Worm (Caenorhabditis elegans) whole organism, L3 larva: ENCODE measurements around the gene F53H2.1.

Source experiments
- R02D3.7 ChIP-seq: fragments of 150-350 bp; optimal IDR thresholded peaks from 2 replicates; lab custom pipeline; 2014; ENCODE audit warnings: missing biosample characterization, missing genetic modification characterization
- aly-2 ChIP-seq: fragments of 150-350 bp; optimal IDR thresholded peaks from 2 replicates; lab custom pipeline; 2014; ENCODE audit warnings: missing biosample characterization, missing genetic modification characterization
- ama-1 ChIP-seq: fragments of 150-350 bp; optimal IDR thresholded peaks from 2 replicates; lab custom pipeline; 2018
- ceh-16 ChIP-seq: sonication (generic microtip); optimal IDR thresholded peaks from 2 replicates; lab custom pipeline; 2017; ENCODE audit warnings: missing biosample characterization, missing genetic modification characterization
- ceh-82 ChIP-seq: fragments of 150-350 bp; optimal IDR thresholded peaks from 2 replicates; lab custom pipeline; 2014; ENCODE audit warnings: missing biosample characterization, missing genetic modification characterization
- daf-12 ChIP-seq: fragments of 150-350 bp; optimal IDR thresholded peaks from 2 replicates; lab custom pipeline; 2014; ENCODE audit warnings: missing biosample characterization, missing genetic modification reagents, missing genetic modification characterization
- egl-27 ChIP-seq: sonication (generic microtip); optimal IDR thresholded peaks from 4 replicates; lab custom pipeline; 2017; ENCODE audit warnings: missing biosample characterization, missing genetic modification reagents, missing genetic modification characterization
- egl-5 ChIP-seq: fragments of 150-350 bp; optimal IDR thresholded peaks from 2 replicates; lab custom pipeline; 2017; ENCODE audit warnings: missing biosample characterization, missing genetic modification reagents, missing genetic modification characterization, inconsistent platforms
- elt-1 ChIP-seq: fragments of 150-350 bp; optimal IDR thresholded peaks from 2 replicates; lab custom pipeline; 2014; ENCODE audit warnings: missing biosample characterization, missing genetic modification characterization
- eor-1 ChIP-seq, 2 experiments: fragments of 150-350 bp; optimal IDR thresholded peaks; 2 replicates each; lab custom pipeline; 2014 to 2018; ENCODE audit warnings: missing biosample characterization in 2 of 2, missing genetic modification characterization in 2 of 2
- fkh-10 ChIP-seq: sonication (generic microtip); optimal IDR thresholded peaks from 2 replicates; lab custom pipeline; 2017; ENCODE audit warnings: missing biosample characterization, missing genetic modification reagents, missing genetic modification characterization
- fos-1 ChIP-seq: fragments of 150-350 bp; optimal IDR thresholded peaks from 2 replicates; lab custom pipeline; 2014; ENCODE audit warnings: missing biosample characterization, missing genetic modification characterization
- hmg-11 ChIP-seq: sonication (generic microtip); optimal IDR thresholded peaks from 2 replicates; lab custom pipeline; 2016; ENCODE audit warnings: missing genetic modification characterization, missing compliant biosample characterization
- jun-1 ChIP-seq: fragments of 150-350 bp; optimal IDR thresholded peaks from 2 replicates; lab custom pipeline; 2014; ENCODE audit warnings: missing biosample characterization, missing genetic modification reagents, missing genetic modification characterization
- lin-15B ChIP-seq: fragments of 150-350 bp; optimal IDR thresholded peaks from 2 replicates; lab custom pipeline; 2014; ENCODE audit warnings: missing biosample characterization, missing genetic modification characterization
- lin-39 ChIP-seq: fragments of 150-350 bp; optimal IDR thresholded peaks from 2 replicates; lab custom pipeline; 2018; ENCODE audit warnings: missing biosample characterization, missing genetic modification reagents, missing genetic modification characterization
- lsy-12 ChIP-seq: sonication (generic microtip); optimal IDR thresholded peaks from 2 replicates; lab custom pipeline; 2016; ENCODE audit warnings: mild to moderate bottlenecking, missing genetic modification characterization, missing compliant biosample characterization
- nfya-1 ChIP-seq: sonication (generic microtip); optimal IDR thresholded peaks from 2 replicates; lab custom pipeline; 2017; ENCODE audit warnings: missing genetic modification characterization, mild to moderate bottlenecking, missing compliant biosample characterization, antibody characterized with exemption, moderate library complexity; ENCODE audit not compliant: insufficient read depth
- nhr-11 ChIP-seq: fragments of 150-350 bp; optimal IDR thresholded peaks from 2 replicates; lab custom pipeline; 2014; ENCODE audit warnings: missing biosample characterization, missing genetic modification characterization
- nhr-12 ChIP-seq: fragments of 150-350 bp; optimal IDR thresholded peaks from 2 replicates; lab custom pipeline; 2014; ENCODE audit warnings: missing biosample characterization, missing genetic modification characterization
- nhr-23 ChIP-seq: fragments of 150-350 bp; optimal IDR thresholded peaks from 2 replicates; lab custom pipeline; 2014; ENCODE audit warnings: missing biosample characterization, missing genetic modification reagents, missing genetic modification characterization
- nhr-25 ChIP-seq: sonication (generic microtip); optimal IDR thresholded peaks from 2 replicates; lab custom pipeline; 2017; ENCODE audit warnings: missing biosample characterization, missing genetic modification characterization
- nhr-28 ChIP-seq: fragments of 150-350 bp; optimal IDR thresholded peaks from 2 replicates; lab custom pipeline; 2014; ENCODE audit warnings: missing biosample characterization, missing genetic modification characterization
- nhr-43 ChIP-seq: sonication (generic microtip); optimal IDR thresholded peaks from 2 replicates; lab custom pipeline; 2016; ENCODE audit warnings: mild to moderate bottlenecking, missing genetic modification characterization, missing compliant biosample characterization; ENCODE audit not compliant: poor library complexity, severe bottlenecking
- nhr-77 ChIP-seq: fragments of 150-350 bp; optimal IDR thresholded peaks from 2 replicates; lab custom pipeline; 2014; ENCODE audit warnings: missing biosample characterization, missing genetic modification characterization
- pha-4 ChIP-seq: fragments of 150-350 bp; optimal IDR thresholded peaks from 2 replicates; lab custom pipeline; 2014; ENCODE audit warnings: missing biosample characterization, missing genetic modification reagents, missing genetic modification characterization
- pqm-1 ChIP-seq: fragments of 150-350 bp; optimal IDR thresholded peaks from 2 replicates; lab custom pipeline; 2017; ENCODE audit warnings: missing biosample characterization, missing genetic modification characterization, inconsistent platforms
- sea-2 ChIP-seq: fragments of 150-350 bp; sonication (generic microtip); optimal IDR thresholded peaks from 4 replicates; lab custom pipeline; 2014; ENCODE audit warnings: missing biosample characterization, missing genetic modification reagents, missing genetic modification characterization
- skn-1 ChIP-seq: fragments of 150-350 bp; optimal IDR thresholded peaks from 2 replicates; lab custom pipeline; 2014; ENCODE audit warnings: missing biosample characterization, missing genetic modification characterization
- snpc-4 ChIP-seq: fragments of 150-350 bp; optimal IDR thresholded peaks from 2 replicates; lab custom pipeline; 2014; ENCODE audit warnings: missing biosample characterization, missing genetic modification characterization
- unc-39 ChIP-seq: sonication (generic microtip); optimal IDR thresholded peaks from 4 replicates; lab custom pipeline; 2017; ENCODE audit warnings: missing biosample characterization, missing genetic modification characterization
- unc-62 ChIP-seq: fragments of 150-350 bp; sonication (generic microtip); optimal IDR thresholded peaks from 4 replicates; lab custom pipeline; 2014; ENCODE audit warnings: missing biosample characterization, missing genetic modification reagents, missing genetic modification characterization
- ztf-11 ChIP-seq: fragments of 150-350 bp; optimal IDR thresholded peaks from 2 replicates; lab custom pipeline; 2014; ENCODE audit warnings: missing biosample characterization, missing genetic modification characterization
- ztf-4 ChIP-seq: fragments of 150-350 bp; optimal IDR thresholded peaks from 2 replicates; lab custom pipeline; 2014; ENCODE audit warnings: missing biosample characterization, missing genetic modification characterization

The F53H2.1 gene

ce11 chrV:20383065-20383609 lies 4.4 kb upstream of the F53H2.1 start, which contains the start of gene K02E2.11:
TSS of gene K02E2.11 (plus strand) at chrV:20383315.
- TF ChIP-seq lin-39 (peak; percentile 5), unc-39 (tag; lab: Kevin White, UChicago) (no peak), skn-1 (tag; lab: Kevin White, UChicago) (peak; percentile 38), nfya-1 (tag; lab: Kevin White, UChicago) (peak; percentile 61), nhr-25 (peak; percentile 27), ztf-11 (tag; lab: Kevin White, UChicago) (no peak), nhr-23 (tag; lab: Kevin White, UChicago) (peak; percentile 10), egl-5 (tag; lab: Kevin White, UChicago) (peak; percentile 71), snpc-4 (peak; percentile 18), unc-62 (GFP tag; lab: Kevin White, UChicago) (no peak), pha-4 (peak; percentile 82), daf-12 (tag; lab: Kevin White, UChicago) (no peak), sea-2 (GFP tag; lab: Kevin White, UChicago) (no peak), hmg-11 (tag; lab: Kevin White, UChicago) (peak; percentile 88), lin-15B (tag; lab: Kevin White, UChicago) (peak; percentile 11)

ce11 chrV:20386942-20387341 lies 573 bp upstream of the F53H2.1 start, which contains the start of gene K02E2.7:
TSS of gene K02E2.7 (minus strand) at chrV:20387042.
- TF ChIP-seq snpc-4: no peak
- TF ChIP-seq skn-1 (tag; lab: Kevin White, UChicago): no peak
- TF ChIP-seq elt-1 (tag; lab: Kevin White, UChicago): no peak
- TF ChIP-seq nfya-1 (tag; lab: Kevin White, UChicago): no peak
- no peak for TF ChIP-seq hmg-11 (tag; lab: Kevin White, UChicago)
- no peak for TF ChIP-seq egl-27 (tag; lab: Kevin White, UChicago)
- no peak for TF ChIP-seq pha-4
- no peak for TF ChIP-seq R02D3.7
- TF ChIP-seq fos-1 (tag; lab: Kevin White, UChicago): no peak
- no peak for TF ChIP-seq aly-2
- no peak for TF ChIP-seq lsy-12 (tag; lab: Kevin White, UChicago)
- no peak for TF ChIP-seq lin-39
- TF ChIP-seq ama-1 (lab: Kevin White, UChicago): no peak

- TF ChIP-seq nhr-12 (tag; lab: Kevin White, UChicago) (no peak), snpc-4 (no peak), sea-2 (GFP tag; lab: Kevin White, UChicago) (no peak)
Observed at ce11 chrV:20393773-20394172, 6.3 kb downstream of the F53H2.1 start, which contains the start of gene cnc-7. TSS of gene cnc-7 (plus strand) at chrV:20394073.

- TF ChIP-seq hmg-11 (tag; lab: Kevin White, UChicago) (no peak), aly-2 (no peak), ztf-4 (tag; lab: Kevin White, UChicago) (no peak), snpc-4 (no peak), jun-1 (no peak)
Observed at ce11 chrV:20399532-20400068, 12.1 kb downstream of the F53H2.1 start.

- TF ChIP-seq nfya-1 (tag; lab: Kevin White, UChicago) (peak; percentile 19), hmg-11 (tag; lab: Kevin White, UChicago) (no peak), nhr-25 (no peak), egl-27 (tag; lab: Kevin White, UChicago) (no peak), ceh-82 (tag; lab: Kevin White, UChicago) (no peak), fkh-10 (GFP tag; lab: Kevin White, UChicago) (no peak), nhr-28 (tag; lab: Kevin White, UChicago) (no peak), pqm-1 (tag; lab: Kevin White, UChicago) (no peak), fos-1 (tag; lab: Kevin White, UChicago) (no peak), nhr-77 (tag; lab: Kevin White, UChicago) (no peak), nhr-43 (tag; lab: Kevin White, UChicago) (no peak), ztf-11 (tag; lab: Kevin White, UChicago) (no peak), nhr-11 (peak; percentile 49), aly-2 (no peak), eor-1 (tag; optimal IDR thresholded peaks at IDR 0.05; lab: Kevin White, UChicago) (no peak), ceh-16 (tag; lab: Kevin White, UChicago) (no peak), elt-1 (tag; lab: Kevin White, UChicago) (no peak)
Observed at ce11 chrV:20402842-20403241, 15.3 kb downstream of the F53H2.1 start.
